Worm (Caenorhabditis elegans): ENCODE measurements around the gene pitr-5.

ce11 chrV:7224947-7225346, 40.3 kb downstream of the pitr-5 start, which contains the start of gene fkb-3:
- TF ChIP-seq rnt-1 (tag; optimal IDR thresholded peaks at IDR 0.05) (no peak), pha-4 (tag; optimal IDR thresholded peaks at IDR 0.05) (no peak), ama-1 (optimal IDR thresholded peaks at IDR 0.05) (no peak), dmd-4 (tag; optimal IDR thresholded peaks at IDR 0.05; ENCODE audit: borderline replicate concordance) (no peak), F13H6.1 (tag; optimal IDR thresholded peaks at IDR 0.05) (no peak), hlh-30 (tag; optimal IDR thresholded peaks at IDR 0.05; ENCODE audit: insufficient read depth) (no peak), gmeb-2 (tag; optimal IDR thresholded peaks at IDR 0.05) (no peak), unc-55 (GFP tag; optimal IDR thresholded peaks at IDR 0.05) (no peak), unc-86 (tag; optimal IDR thresholded peaks at IDR 0.05) (no peak), ceh-9 (tag; optimal IDR thresholded peaks at IDR 0.05) (no peak), K09A11.1 (tag; optimal IDR thresholded peaks at IDR 0.05; ENCODE audit: insufficient read depth) (no peak)
